Worm (Caenorhabditis elegans) whole organism, L3 larva: ENCODE results near the gene clec-52.

Experiments used
- R02D3.7 ChIP-seq: fragments of 150-350 bp; optimal IDR thresholded peaks from 2 replicates; lab custom pipeline; 2014; ENCODE audit warnings: missing biosample characterization, missing genetic modification characterization
- ceh-82 ChIP-seq: fragments of 150-350 bp; optimal IDR thresholded peaks from 2 replicates; lab custom pipeline; 2014; ENCODE audit warnings: missing biosample characterization, missing genetic modification characterization
- egl-5 ChIP-seq: fragments of 150-350 bp; optimal IDR thresholded peaks from 2 replicates; lab custom pipeline; 2017; ENCODE audit warnings: missing biosample characterization, missing genetic modification reagents, missing genetic modification characterization, inconsistent platforms
- elt-3 ChIP-seq, 3 experiments: fragments of 150-350 bp in 1 of 3; sonication (generic microtip) in 2 of 3; optimal IDR thresholded peaks; 2 replicates in 2 of 3; 4 replicates in 1 of 3; lab custom pipeline; 2014 to 2017; ENCODE audit warnings: missing biosample characterization in 3 of 3, missing genetic modification characterization in 3 of 3
- hmg-11 ChIP-seq: sonication (generic microtip); optimal IDR thresholded peaks from 2 replicates; lab custom pipeline; 2016; ENCODE audit warnings: missing genetic modification characterization, missing compliant biosample characterization
- lin-15B ChIP-seq: fragments of 150-350 bp; optimal IDR thresholded peaks from 2 replicates; lab custom pipeline; 2014; ENCODE audit warnings: missing biosample characterization, missing genetic modification characterization
- nhr-11 ChIP-seq: fragments of 150-350 bp; optimal IDR thresholded peaks from 2 replicates; lab custom pipeline; 2014; ENCODE audit warnings: missing biosample characterization, missing genetic modification characterization
- nhr-23 ChIP-seq: fragments of 150-350 bp; optimal IDR thresholded peaks from 2 replicates; lab custom pipeline; 2014; ENCODE audit warnings: missing biosample characterization, missing genetic modification reagents, missing genetic modification characterization
- nhr-76 ChIP-seq: fragments of 150-350 bp; sonication (generic microtip); optimal IDR thresholded peaks from 5 replicates; lab custom pipeline; 2014; ENCODE audit warnings: missing biosample characterization, missing genetic modification characterization
- unc-62 ChIP-seq: fragments of 150-350 bp; sonication (generic microtip); optimal IDR thresholded peaks from 4 replicates; lab custom pipeline; 2014; ENCODE audit warnings: missing biosample characterization, missing genetic modification reagents, missing genetic modification characterization
- zag-1 ChIP-seq: fragments of 150-350 bp; optimal IDR thresholded peaks from 2 replicates; lab custom pipeline; 2014; ENCODE audit warnings: missing biosample characterization, missing genetic modification characterization
- ztf-11 ChIP-seq: fragments of 150-350 bp; optimal IDR thresholded peaks from 2 replicates; lab custom pipeline; 2014; ENCODE audit warnings: missing biosample characterization, missing genetic modification characterization

DNA sequence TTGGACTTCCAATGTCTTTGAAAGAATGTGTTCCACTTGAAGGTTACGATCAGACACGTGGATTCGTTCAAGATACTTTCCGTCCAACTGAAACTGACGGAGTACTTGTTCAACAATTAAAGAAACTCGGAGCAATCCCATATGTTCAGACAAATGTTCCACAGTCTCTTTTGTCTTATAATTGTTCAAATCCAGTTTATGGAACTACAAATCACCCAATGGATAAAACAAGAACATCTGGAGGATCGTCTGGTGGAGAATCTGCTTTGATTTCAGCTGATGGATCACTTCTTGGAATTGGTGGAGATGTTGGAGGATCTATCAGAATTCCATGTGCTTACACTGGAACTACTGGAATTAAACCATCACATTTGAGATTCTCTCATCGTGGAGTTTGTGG lies 15.4 kb downstream of the clec-52 start:
- TF ChIP-seq hmg-11 = no peak
- no peak for TF ChIP-seq R02D3.7
- TF ChIP-seq ztf-11 (tag; lab: Kevin White, UChicago) = no peak
- TF ChIP-seq zag-1 (tag; lab: Kevin White, UChicago) = no peak
- no peak for TF ChIP-seq egl-5 (tag; lab: Kevin White, UChicago)
- TF ChIP-seq elt-3 (tag; optimal IDR thresholded peaks at IDR 0.05; lab: Kevin White, UChicago) = no peak
- TF ChIP-seq unc-62 (GFP tag; lab: Kevin White, UChicago) = no peak
- TF ChIP-seq nhr-76 (tag; lab: Kevin White, UChicago) = no peak
- no peak for TF ChIP-seq nhr-23 (tag; lab: Kevin White, UChicago)
- TF ChIP-seq nhr-11 (tag; lab: Kevin White, UChicago) = no peak
- no peak for TF ChIP-seq lin-15B (tag; lab: Kevin White, UChicago)
- no peak for TF ChIP-seq ceh-82 (tag; lab: Kevin White, UChicago)
